Fruit fly (Drosophila melanogaster): ENCODE data around the gene Ance-3.

Gene Ance-3

dm6 chr2L:13876698-13877097, 37.8 kb upstream of the Ance-3 start (continued):
- TF ChIP-seq dmrt99B (tag; optimal IDR thresholded peaks at IDR 0.05), result peak; percentile 63
- no peak for TF ChIP-seq CG4282 (GFP tag; optimal IDR thresholded peaks at IDR 0.05)
- no peak for TF ChIP-seq dm (GFP tag; optimal IDR thresholded peaks at IDR 0.05)
- TF ChIP-seq Kr (GFP tag; optimal IDR thresholded peaks at IDR 0.05), result no peak
- no peak for TF ChIP-seq sisA (GFP tag; IDR thresholded peaks at IDR 0.05)
- TF ChIP-seq CG4707 (GFP tag; optimal IDR thresholded peaks at IDR 0.05), result no peak
- TF ChIP-seq CG8388 (GFP tag; optimal IDR thresholded peaks at IDR 0.05), result peak; percentile 42
- TF ChIP-seq Xrp1 (GFP tag; IDR thresholded peaks at IDR 0.05), result no peak
- no peak for TF ChIP-seq Spps (tag; optimal IDR thresholded peaks at IDR 0.05)
- no peak for TF ChIP-seq CG8765 (GFP tag; IDR thresholded peaks at IDR 0.05)
- TF ChIP-seq slp2 (GFP tag; optimal IDR thresholded peaks at IDR 0.05), result no peak
- no peak for TF ChIP-seq Atf3 (GFP tag; optimal IDR thresholded peaks at IDR 0.05)
- TF ChIP-seq HmgZ (tag; optimal IDR thresholded peaks at IDR 0.05), result no peak
- no peak for TF ChIP-seq CG1792 (GFP tag; optimal IDR thresholded peaks at IDR 0.05)
- TF ChIP-seq chm (GFP tag; IDR thresholded peaks at IDR 0.05), result no peak
- no peak for TF ChIP-seq CG34422 (GFP tag; IDR thresholded peaks at IDR 0.05)
- no peak for TF ChIP-seq en (GFP tag; optimal IDR thresholded peaks at IDR 0.05)
- peak; percentile 12 for TF ChIP-seq CG17385 (GFP tag; optimal IDR thresholded peaks at IDR 0.05)
- TF ChIP-seq Ets65A (GFP tag), result no peak
- TF ChIP-seq ftz-f1 (GFP tag; optimal IDR thresholded peaks at IDR 0.05), result no peak
- no peak for TF ChIP-seq Gsc (GFP tag; IDR thresholded peaks at IDR 0.05)
- TF ChIP-seq z (GFP tag; IDR thresholded peaks at IDR 0.05), result no peak
- TF ChIP-seq CG8944 (GFP tag; optimal IDR thresholded peaks at IDR 0.05), result no peak
- TF ChIP-seq bab2 (GFP tag; optimal IDR thresholded peaks at IDR 0.05), result no peak
- no peak for TF ChIP-seq schlank (tag; optimal IDR thresholded peaks at IDR 0.05)
- TF ChIP-seq kah (GFP tag; optimal IDR thresholded peaks at IDR 0.05), result no peak
- no peak for TF ChIP-seq Gug (GFP tag; IDR thresholded peaks at IDR 0.05)
- TF ChIP-seq CG14050 (GFP tag; IDR thresholded peaks at IDR 0.05), result no peak
- no peak for TF ChIP-seq CG7357 (GFP tag; IDR thresholded peaks at IDR 0.05)
- TF ChIP-seq tin (GFP tag; optimal IDR thresholded peaks at IDR 0.05), result no peak
- TF ChIP-seq row (GFP tag; IDR thresholded peaks at IDR 0.05), result peak; percentile 40; the same call in 2 of the 3 replicates
- no peak for TF ChIP-seq CG10654 (GFP tag; optimal IDR thresholded peaks at IDR 0.05)
- TF ChIP-seq Blimp-1 (GFP tag; optimal IDR thresholded peaks at IDR 0.05), result peak; percentile 61
- no peak for TF ChIP-seq CG9609 (GFP tag; optimal IDR thresholded peaks at IDR 0.05)
- TF ChIP-seq CG2120 (GFP tag; optimal IDR thresholded peaks at IDR 0.05), result no peak
- no peak for TF ChIP-seq wdn (GFP tag; IDR thresholded peaks at IDR 0.05)
- no peak for TF ChIP-seq CG3163 (GFP tag; optimal IDR thresholded peaks at IDR 0.05)
- TF ChIP-seq HHEX (GFP tag; optimal IDR thresholded peaks at IDR 0.05), result no peak
- TF ChIP-seq lmd (GFP tag; IDR thresholded peaks at IDR 0.05), result peak; percentile 22; the same call in 1 of the 2 replicates
- TF ChIP-seq H15 (GFP tag; IDR thresholded peaks at IDR 0.05), result no peak
- TF ChIP-seq CG3995 (GFP tag; optimal IDR thresholded peaks at IDR 0.05), result no peak
- no peak for TF ChIP-seq CG4404 (GFP tag; IDR thresholded peaks at IDR 0.05)
- no peak for TF ChIP-seq CG6689 (GFP tag; IDR thresholded peaks at IDR 0.05)
- TF ChIP-seq stc (GFP tag; IDR thresholded peaks at IDR 0.05), result no peak
- TF ChIP-seq CG6683 (GFP tag; optimal IDR thresholded peaks at IDR 0.05), result no peak
- TF ChIP-seq CG12744 (GFP tag; optimal IDR thresholded peaks at IDR 0.05), result no peak
- no peak for TF ChIP-seq CG9876 (GFP tag; optimal IDR thresholded peaks at IDR 0.05)
- no peak for TF ChIP-seq CG9932 (GFP tag; IDR thresholded peaks at IDR 0.05)
- no peak for TF ChIP-seq wor (GFP tag; IDR thresholded peaks at IDR 0.05)
- TF ChIP-seq Drgx (GFP tag; IDR thresholded peaks at IDR 0.05), result no peak
- no peak for TF ChIP-seq Doc2 (GFP tag; IDR thresholded peaks at IDR 0.05)
- TF ChIP-seq sim (GFP tag; IDR thresholded peaks at IDR 0.05), result no peak
- TF ChIP-seq CG3726 (GFP tag; IDR thresholded peaks at IDR 0.05), result no peak
- TF ChIP-seq Eip74EF (GFP tag; optimal IDR thresholded peaks at IDR 0.05), result peak in 1 of 2 experiments; percentile 15

All from whole organism, embryonic.